Worm (Caenorhabditis elegans): Measurements from ENCODE around the gene clec-245.

DNA sequence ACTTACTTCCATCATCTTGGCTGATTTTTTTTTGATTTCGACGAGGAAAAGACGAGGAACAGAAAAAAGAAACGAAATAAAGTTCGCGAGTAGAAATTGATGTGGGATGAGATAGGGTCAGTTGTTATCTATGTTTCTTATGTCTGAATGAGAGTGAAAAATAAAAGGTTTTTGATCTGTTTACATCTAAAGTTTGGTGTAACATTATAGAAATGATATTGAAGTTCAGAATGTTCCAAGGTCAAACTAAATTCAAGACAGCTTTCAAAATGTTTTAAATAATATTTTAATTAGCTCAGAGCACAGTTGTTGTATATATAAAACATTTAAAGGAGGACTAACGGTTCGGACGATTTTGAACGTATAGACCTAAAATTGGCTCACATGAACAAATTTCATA lies 20.8 kb upstream of the clec-245 start, which contains the start of gene F16H6.7:
- TF ChIP-seq mdl-1 (tag; optimal IDR thresholded peaks at IDR 0.05) (no peak), egl-27 (tag; optimal IDR thresholded peaks at IDR 0.05) (no peak), nhr-11 (tag; optimal IDR thresholded peaks at IDR 0.05) (no peak), ama-1 (optimal IDR thresholded peaks at IDR 0.05) (no peak), nhr-25 (tag; optimal IDR thresholded peaks at IDR 0.05) (no peak), ceh-82 (tag; optimal IDR thresholded peaks at IDR 0.05) (no peak), nhr-237 (tag; optimal IDR thresholded peaks at IDR 0.05) (no peak), snpc-4 (tag; optimal IDR thresholded peaks at IDR 0.05) (no peak)

Data from whole organism, L3 larva.